Worm (Caenorhabditis elegans): Measurements from ENCODE around the gene dnj-5.

DNA sequence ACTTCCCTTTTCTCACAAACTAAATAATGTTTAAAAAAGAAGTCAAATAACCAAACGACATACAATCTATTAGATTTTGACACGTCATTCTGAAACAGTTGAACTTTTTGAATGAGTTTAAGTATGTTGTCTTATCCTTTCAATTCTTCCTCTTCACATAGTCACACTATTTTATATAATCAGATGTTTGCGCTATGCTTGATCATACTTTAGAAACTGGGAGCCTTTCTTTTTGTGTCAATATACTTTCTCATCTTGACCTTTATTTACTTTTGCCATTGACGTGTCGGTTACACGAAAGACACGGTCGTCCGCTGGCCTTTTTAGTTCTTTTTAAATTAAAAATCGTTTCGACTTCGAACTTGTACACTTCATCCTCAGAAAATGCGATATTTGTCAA, 6.2 kb downstream of the dnj-5 start, which contains the start of gene C04A2.15:
- TF ChIP-seq tbx-37 (GFP tag; conservative IDR thresholded peaks at IDR 0.05) = no peak
- no peak for TF ChIP-seq scrt-1 (GFP tag; IDR thresholded peaks at IDR 0.05)
- no peak for TF ChIP-seq hmg-4 (GFP tag; optimal IDR thresholded peaks at IDR 0.05)
- no peak for TF ChIP-seq ceh-13 (GFP tag; optimal IDR thresholded peaks at IDR 0.05)
- TF ChIP-seq ama-1 (optimal IDR thresholded peaks at IDR 0.05) = no peak
- no peak for TF ChIP-seq aly-1 (tag; optimal IDR thresholded peaks at IDR 0.05)
- TF ChIP-seq ceh-36 (tag; optimal IDR thresholded peaks at IDR 0.05) = no peak
- TF ChIP-seq hmbx-1 (tag; optimal IDR thresholded peaks at IDR 0.05) = no peak
- no peak for TF ChIP-seq B0310.2 (tag; optimal IDR thresholded peaks at IDR 0.05)
- no peak for TF ChIP-seq flt-1 (GFP tag; IDR thresholded peaks at IDR 0.05)
- no peak for TF ChIP-seq ets-7 (tag; optimal IDR thresholded peaks at IDR 0.05)
- no peak for TF ChIP-seq pes-1 (GFP tag; IDR thresholded peaks at IDR 0.05)
- TF ChIP-seq hnd-1 (tag; optimal IDR thresholded peaks at IDR 0.05) = no peak
